Worm (Caenorhabditis elegans) whole organism, early embryonic: ENCODE measurements around the gene asp-14.

ENCODE experiments used
- B0310.2 ChIP-seq: sonication (generic microtip); optimal IDR thresholded peaks from 2 replicates; lab custom pipeline; 2016; ENCODE audit warnings: mild to moderate bottlenecking, missing genetic modification characterization, missing compliant biosample characterization
- F13C5.2 ChIP-seq: sonication (generic microtip); optimal IDR thresholded peaks from 2 replicates; lab custom pipeline; 2017; ENCODE audit warnings: mild to moderate bottlenecking, missing genetic modification characterization, inconsistent platforms, missing compliant biosample characterization
- aly-1 ChIP-seq: sonication (generic microtip); optimal IDR thresholded peaks from 2 replicates; lab custom pipeline; 2016; ENCODE audit warnings: missing genetic modification characterization, missing compliant biosample characterization
- ama-1 ChIP-seq: fragments of 150-350 bp; optimal IDR thresholded peaks from 2 replicates; lab custom pipeline; 2014
- ceh-13 ChIP-seq: fragments of 200-800 bp; sonication (Bioruptor generic); optimal IDR thresholded peaks from 2 replicates; lab custom pipeline; 2018; ENCODE audit warnings: mild to moderate bottlenecking, missing genetic modification characterization, missing compliant biosample characterization
- ceh-36 ChIP-seq: sonication (generic microtip); optimal IDR thresholded peaks from 2 replicates; lab custom pipeline; 2016; ENCODE audit warnings: missing genetic modification characterization, inconsistent platforms, missing compliant biosample characterization
- ets-7 ChIP-seq: sonication (generic microtip); optimal IDR thresholded peaks from 2 replicates; lab custom pipeline; 2016; ENCODE audit warnings: missing genotype, missing genetic modification characterization, missing compliant biosample characterization
- flt-1 ChIP-seq: fragments of 200-800 bp; sonication (Bioruptor generic); IDR thresholded peaks from 2 replicates; pipeline ENCODE4 v1.3.6; 2022; ENCODE audit warnings: missing genetic modification characterization, missing compliant biosample characterization
- hmbx-1 ChIP-seq: sonication (generic microtip); optimal IDR thresholded peaks from 2 replicates; lab custom pipeline; 2016; ENCODE audit warnings: mild to moderate bottlenecking, missing genetic modification characterization, missing compliant biosample characterization
- hmg-4 ChIP-seq: fragments of 200-800 bp; sonication (Bioruptor generic); optimal IDR thresholded peaks from 2 replicates; lab custom pipeline; 2018; ENCODE audit warnings: mild to moderate bottlenecking, missing genetic modification characterization, missing compliant biosample characterization
- hnd-1 ChIP-seq: sonication (generic microtip); optimal IDR thresholded peaks from 2 replicates; lab custom pipeline; 2016; ENCODE audit warnings: missing genetic modification characterization, missing compliant biosample characterization
- pes-1 ChIP-seq: fragments of 200-800 bp; sonication (Bioruptor generic); IDR thresholded peaks from 2 replicates; pipeline ENCODE4 v1.3.6; 2022; ENCODE audit warnings: missing genetic modification reagents, missing genetic modification characterization, missing compliant biosample characterization
- scrt-1 ChIP-seq: fragments of 200-800 bp; sonication (Bioruptor generic); IDR thresholded peaks from 2 replicates; pipeline ENCODE4 v1.3.6; 2022; ENCODE audit warnings: missing genetic modification characterization, missing compliant biosample characterization
- sea-1 ChIP-seq: fragments of 200-800 bp; sonication (Bioruptor generic); conservative IDR thresholded peaks from 2 replicates; pipeline ENCODE4 v1.3.6; 2022; ENCODE audit warnings: missing genetic modification characterization, missing compliant biosample characterization
- tbx-11 ChIP-seq: fragments of 200-800 bp; sonication (Bioruptor generic); IDR thresholded peaks from 2 replicates; pipeline ENCODE4 v1.3.6; 2022; ENCODE audit warnings: missing genetic modification characterization, missing compliant biosample characterization
- tbx-37 ChIP-seq: fragments of 200-800 bp; sonication (Bioruptor generic); conservative IDR thresholded peaks from 2 replicates; pipeline ENCODE4 v1.3.6; 2022; ENCODE audit warnings: missing genetic modification reagents, missing genetic modification characterization, missing compliant biosample characterization
- tra-4 ChIP-seq: sonication (generic microtip); optimal IDR thresholded peaks from 2 replicates; lab custom pipeline; 2017; ENCODE audit warnings: missing genetic modification characterization, missing compliant biosample characterization

The asp-14 gene

DNA sequence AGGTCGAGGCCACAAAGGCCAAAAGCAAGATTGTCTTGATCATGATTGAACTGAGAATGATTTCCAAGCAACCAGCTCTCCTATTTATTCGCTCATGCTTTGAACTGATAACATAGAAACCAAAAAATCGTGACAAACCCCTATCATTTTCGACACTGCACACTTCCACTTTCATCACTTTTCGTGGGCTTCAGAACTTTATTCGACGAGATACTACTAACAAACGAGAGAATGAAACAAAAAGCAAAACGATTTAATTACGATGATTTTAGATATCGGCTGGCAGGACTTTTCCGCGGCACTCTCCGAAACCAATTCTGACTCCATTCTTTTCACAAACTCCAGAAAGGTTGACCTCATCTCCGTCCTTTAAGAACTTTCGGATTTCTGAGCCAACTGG, at the start of gene asp-14:
Gene asp-14 (minus strand): TSS at position 101 of the 400 bp plus-strand sequence.
- TF ChIP-seq ceh-36 (tag; lab: Kevin White, UChicago) (no peak), hnd-1 (tag; lab: Kevin White, UChicago) (no peak), hmbx-1 (tag; lab: Kevin White, UChicago) (no peak), tbx-11 (no peak), ceh-13 (GFP tag; lab: Kevin White, UChicago) (no peak), pes-1 (GFP tag; lab: Robert Waterston, UW) (no peak), ets-7 (tag; lab: Kevin White, UChicago) (no peak)

DNA sequence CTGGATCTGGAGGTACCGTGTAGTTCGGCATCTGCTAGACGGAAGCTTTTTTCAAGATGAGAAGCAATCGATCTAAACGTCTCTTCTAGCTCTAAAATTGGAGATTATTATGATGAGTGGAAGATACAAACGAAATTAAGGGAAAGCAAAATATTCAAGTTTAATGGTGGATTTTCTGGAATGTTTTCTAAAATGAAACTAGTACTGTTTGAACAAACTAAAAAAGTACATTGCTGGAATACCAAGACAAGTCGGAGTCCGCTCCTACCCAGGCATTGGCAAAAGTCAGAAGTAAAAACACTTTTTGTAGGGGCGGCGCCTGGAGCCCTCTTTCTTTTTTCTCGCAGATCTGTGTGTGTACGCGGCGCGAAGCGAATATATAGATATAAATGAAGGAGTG, 38.3 kb upstream of the asp-14 start, which contains the start of gene gar-1:
Gene gar-1 (minus strand): TSS at position 101 of the 400 bp plus-strand sequence.
- TF ChIP-seq hmbx-1 (tag; lab: Kevin White, UChicago), result no peak
- no peak for TF ChIP-seq ama-1 (lab: Kevin White, UChicago)
- TF ChIP-seq sea-1 (GFP tag; lab: Robert Waterston, UW), result no peak
- TF ChIP-seq ceh-36 (tag; lab: Kevin White, UChicago), result no peak
- no peak for TF ChIP-seq tbx-11
- TF ChIP-seq pes-1 (GFP tag; lab: Robert Waterston, UW), result no peak
- TF ChIP-seq ceh-13 (GFP tag; lab: Kevin White, UChicago), result no peak
- TF ChIP-seq aly-1 (tag; lab: Kevin White, UChicago), result no peak
- TF ChIP-seq scrt-1 (GFP tag; lab: Robert Waterston, UW), result no peak
- no peak for TF ChIP-seq hnd-1 (tag; lab: Kevin White, UChicago)
- no peak for TF ChIP-seq B0310.2 (tag; lab: Kevin White, UChicago)
- no peak for TF ChIP-seq hmg-4
- no peak for TF ChIP-seq flt-1 (GFP tag; lab: Robert Waterston, UW)
- no peak for TF ChIP-seq tbx-37 (GFP tag; lab: Robert Waterston, UW)
- TF ChIP-seq F13C5.2 (tag; lab: Kevin White, UChicago), result no peak
- TF ChIP-seq tra-4, result no peak
- TF ChIP-seq ets-7 (tag; lab: Kevin White, UChicago), result no peak

DNA sequence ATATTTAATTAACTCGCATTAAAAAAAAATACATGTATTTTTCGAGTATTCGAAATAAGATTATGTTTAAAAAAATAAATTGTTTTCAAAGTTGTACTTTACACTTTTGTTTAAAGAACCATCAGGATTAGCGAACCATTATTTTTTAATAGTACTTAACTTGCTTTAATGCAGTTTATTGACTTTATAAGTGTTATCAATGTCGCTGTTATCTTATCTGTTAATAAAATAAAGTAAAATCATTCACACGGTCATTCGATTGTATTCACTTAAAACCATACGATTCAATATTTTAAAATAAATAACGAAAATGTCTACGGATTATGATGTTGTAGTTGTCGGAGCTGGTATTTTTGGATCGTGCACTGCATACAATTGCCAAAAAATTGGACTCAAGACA, 30.1 kb upstream of the asp-14 start, which contains the start of gene C15B12.1:
Gene C15B12.1 (plus strand): TSS at position 271 of the 400 bp plus-strand sequence.
- TF ChIP-seq pes-1 (GFP tag; lab: Robert Waterston, UW) (no peak), F13C5.2 (tag; lab: Kevin White, UChicago) (no peak), aly-1 (tag; lab: Kevin White, UChicago) (no peak), ets-7 (tag; lab: Kevin White, UChicago) (no peak), tbx-37 (GFP tag; lab: Robert Waterston, UW) (no peak), scrt-1 (GFP tag; lab: Robert Waterston, UW) (no peak), hnd-1 (tag; lab: Kevin White, UChicago) (no peak), flt-1 (GFP tag; lab: Robert Waterston, UW) (no peak), tra-4 (no peak), hmg-4 (no peak)

DNA sequence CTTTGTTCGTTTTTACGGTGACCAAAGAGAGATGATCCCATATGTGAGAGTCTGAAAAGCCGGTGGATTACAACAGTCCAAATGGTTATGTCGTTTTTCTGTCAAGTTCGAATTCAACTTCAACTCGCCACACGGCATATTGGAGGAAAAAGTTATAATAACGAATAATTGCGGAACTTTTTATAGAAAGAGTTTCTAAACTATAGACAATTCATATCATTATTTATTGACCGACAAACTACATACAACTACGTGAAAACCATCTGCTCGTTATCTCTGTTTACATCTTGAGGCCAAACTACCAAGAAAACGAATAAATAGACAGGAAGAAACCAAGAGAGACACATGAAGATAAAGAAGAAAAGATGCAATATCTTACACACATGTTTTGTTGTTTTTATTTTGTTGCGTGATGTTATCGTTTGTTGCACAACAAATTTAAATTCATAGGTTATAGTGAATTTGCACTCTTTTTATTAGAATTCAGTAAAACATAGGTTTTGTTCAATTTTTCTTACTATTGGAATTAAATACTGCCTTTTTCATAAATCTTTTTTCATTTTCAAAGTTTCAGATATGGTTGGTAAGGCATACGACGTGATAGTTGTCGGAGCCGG, 27.3 kb upstream of the asp-14 start, which contains the start of the genes C15B12.4 and C15B12.8:
Gene C15B12.4 (minus strand): TSS at position 51 of the 617 bp plus-strand sequence.
Gene C15B12.8 (plus strand): TSS at position 567 of the 617 bp plus-strand sequence.
- TF ChIP-seq tra-4 (no peak), tbx-11 (no peak)

DNA sequence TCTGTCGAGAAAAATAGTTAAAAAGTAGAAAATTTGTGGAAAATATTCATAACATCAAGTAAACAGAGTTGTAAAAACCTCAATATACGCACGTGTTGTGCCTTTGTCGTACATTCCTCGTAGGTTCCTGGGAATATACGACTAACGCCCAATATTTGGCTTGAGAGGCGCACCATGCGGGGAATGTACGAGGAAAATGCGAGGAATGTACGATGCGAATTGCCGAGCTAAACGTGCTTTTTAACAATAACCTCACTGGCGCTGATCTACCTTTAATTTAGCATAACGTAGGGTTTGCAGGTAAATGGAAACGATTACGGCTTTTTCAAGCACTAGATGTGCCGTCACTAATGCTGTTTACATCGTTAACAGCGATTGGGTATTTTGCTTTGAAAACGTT, 22.0 kb upstream of the asp-14 start, which contains the start of gene C15B12.9:
Gene C15B12.9 (plus strand): TSS at position 301 of the 400 bp plus-strand sequence.
- TF ChIP-seq ceh-36 (tag; lab: Kevin White, UChicago), result no peak
- no peak for TF ChIP-seq sea-1 (GFP tag; lab: Robert Waterston, UW)
- TF ChIP-seq ceh-13 (GFP tag; lab: Kevin White, UChicago), result no peak
- no peak for TF ChIP-seq scrt-1 (GFP tag; lab: Robert Waterston, UW)
- no peak for TF ChIP-seq ama-1 (lab: Kevin White, UChicago)
- no peak for TF ChIP-seq hmbx-1 (tag; lab: Kevin White, UChicago)
- TF ChIP-seq ets-7 (tag; lab: Kevin White, UChicago), result no peak
- no peak for TF ChIP-seq hmg-4
- TF ChIP-seq pes-1 (GFP tag; lab: Robert Waterston, UW), result no peak
- no peak for TF ChIP-seq tbx-37 (GFP tag; lab: Robert Waterston, UW)
- TF ChIP-seq B0310.2 (tag; lab: Kevin White, UChicago), result no peak
- no peak for TF ChIP-seq F13C5.2 (tag; lab: Kevin White, UChicago)
- TF ChIP-seq tbx-11, result no peak
- TF ChIP-seq hnd-1 (tag; lab: Kevin White, UChicago), result no peak

DNA sequence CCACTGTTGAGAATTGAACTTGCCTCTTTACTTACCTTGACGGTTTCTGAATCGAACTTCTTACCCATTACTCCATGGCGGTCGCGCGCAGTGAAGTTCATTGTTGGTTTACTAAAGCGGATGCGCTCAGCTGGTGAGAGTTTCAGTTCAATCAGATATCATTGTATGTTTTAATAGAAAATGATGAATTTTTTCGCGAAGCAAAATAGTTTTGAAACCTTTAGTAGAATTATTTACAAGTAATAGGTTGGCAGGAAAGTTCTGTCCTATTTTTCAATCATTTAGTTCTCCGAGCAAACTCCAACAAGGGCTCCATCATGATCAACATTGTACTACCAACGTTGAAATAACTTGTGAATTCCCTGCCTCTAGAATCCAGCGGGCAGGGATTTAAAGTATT, 21.0 kb upstream of the asp-14 start, which contains the start of gene C15B12.3:
Gene C15B12.3 (minus strand): TSS at position 101 of the 400 bp plus-strand sequence.
- TF ChIP-seq flt-1 (GFP tag; lab: Robert Waterston, UW), result no peak
- no peak for TF ChIP-seq aly-1 (tag; lab: Kevin White, UChicago)
- no peak for TF ChIP-seq ama-1 (lab: Kevin White, UChicago)
- no peak for TF ChIP-seq F13C5.2 (tag; lab: Kevin White, UChicago)
- no peak for TF ChIP-seq hnd-1 (tag; lab: Kevin White, UChicago)
- TF ChIP-seq tra-4, result no peak
- no peak for TF ChIP-seq B0310.2 (tag; lab: Kevin White, UChicago)
- no peak for TF ChIP-seq ceh-36 (tag; lab: Kevin White, UChicago)
- TF ChIP-seq pes-1 (GFP tag; lab: Robert Waterston, UW), result no peak
- no peak for TF ChIP-seq ceh-13 (GFP tag; lab: Kevin White, UChicago)

DNA sequence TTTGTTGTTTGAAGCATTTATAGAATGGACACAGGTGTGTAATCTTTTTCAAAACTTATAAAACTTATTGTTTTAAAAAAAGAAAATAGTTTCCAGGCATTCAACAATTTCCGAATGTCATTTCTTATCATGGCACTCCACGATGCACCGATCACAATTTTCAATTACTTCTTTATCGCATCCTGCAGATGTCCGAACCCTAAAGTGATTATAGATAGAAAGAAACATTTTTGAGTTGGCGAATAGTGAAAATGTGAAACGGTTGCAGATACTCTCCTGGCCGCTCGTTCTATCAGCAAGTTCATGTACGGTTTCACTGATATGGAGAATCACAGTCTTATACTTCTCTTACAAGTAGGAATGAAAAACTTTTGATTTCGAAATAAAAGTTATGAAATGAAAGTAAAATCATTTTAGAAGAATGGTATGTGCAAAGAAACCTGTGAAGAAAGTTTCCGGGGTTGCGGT, 16.6 kb upstream of the asp-14 start, which contains the start of gene C15B12.2:
Gene C15B12.2 (plus strand): TSS at position 418 of the 468 bp plus-strand sequence.
- TF ChIP-seq hmbx-1 (tag; lab: Kevin White, UChicago) (no peak), aly-1 (tag; lab: Kevin White, UChicago) (no peak), B0310.2 (tag; lab: Kevin White, UChicago) (no peak), tra-4 (no peak), scrt-1 (GFP tag; lab: Robert Waterston, UW) (no peak), flt-1 (GFP tag; lab: Robert Waterston, UW) (no peak), ceh-36 (tag; lab: Kevin White, UChicago) (no peak), sea-1 (GFP tag; lab: Robert Waterston, UW) (no peak), ceh-13 (GFP tag; lab: Kevin White, UChicago) (no peak), ama-1 (lab: Kevin White, UChicago) (no peak), pes-1 (GFP tag; lab: Robert Waterston, UW) (no peak), tbx-37 (GFP tag; lab: Robert Waterston, UW) (no peak), hmg-4 (no peak), F13C5.2 (tag; lab: Kevin White, UChicago) (no peak), hnd-1 (tag; lab: Kevin White, UChicago) (no peak), tbx-11 (no peak), ets-7 (tag; lab: Kevin White, UChicago) (no peak)
